Worm (Caenorhabditis elegans) whole organism, L2 larva: ENCODE results near the gene W09D6.4.

Source experiments
- ZK546.5 ChIP-seq: sonication (generic microtip); optimal IDR thresholded peaks from 2 replicates; lab custom pipeline; 2017; ENCODE audit warnings: missing biosample characterization, missing genetic modification characterization
- ama-1 ChIP-seq: fragments of 150-350 bp; optimal IDR thresholded peaks from 2 replicates; lab custom pipeline; 2018; ENCODE audit warnings: inconsistent platforms
- elt-1 ChIP-seq: fragments of 150-350 bp; optimal IDR thresholded peaks from 2 replicates; lab custom pipeline; 2014; ENCODE audit warnings: missing biosample characterization, missing genetic modification characterization
- elt-3 ChIP-seq: sonication (generic microtip); optimal IDR thresholded peaks from 2 replicates; lab custom pipeline; 2017; ENCODE audit warnings: missing biosample characterization, missing genetic modification characterization
- lin-11 ChIP-seq: fragments of 150-350 bp; sonication (generic microtip); optimal IDR thresholded peaks from 2 replicates; lab custom pipeline; 2014; ENCODE audit warnings: missing biosample characterization, missing genetic modification characterization, inconsistent platforms, mixed read lengths
- mbf-1 ChIP-seq: sonication (generic microtip); optimal IDR thresholded peaks from 2 replicates; lab custom pipeline; 2017; ENCODE audit warnings: missing biosample characterization, missing genetic modification characterization
- nhr-10 ChIP-seq: sonication (generic microtip); optimal IDR thresholded peaks from 2 replicates; lab custom pipeline; 2017; ENCODE audit warnings: missing biosample characterization, missing genetic modification characterization
- nhr-6 ChIP-seq: fragments of 150-350 bp; optimal IDR thresholded peaks from 2 replicates; lab custom pipeline; 2014; ENCODE audit warnings: missing biosample characterization, missing genetic modification characterization
- snpc-4 ChIP-seq: fragments of 150-350 bp; optimal IDR thresholded peaks from 2 replicates; lab custom pipeline; 2014; ENCODE audit warnings: missing biosample characterization, missing genetic modification characterization

- TF ChIP-seq lin-11 (no peak), nhr-10 (no peak), mbf-1 (tag; lab: Kevin White, UChicago) (no peak), ama-1 (lab: Kevin White, UChicago) (no peak), elt-1 (tag; lab: Kevin White, UChicago) (no peak), nhr-6 (tag; lab: Kevin White, UChicago) (no peak), snpc-4 (no peak), elt-3 (tag; lab: Kevin White, UChicago) (no peak), ZK546.5 (tag; lab: Kevin White, UChicago) (no peak)
Measured at ce11 chrIII:11050658-11051118, 28.9 kb upstream of the W09D6.4 start.
